Fruit fly (Drosophila melanogaster) whole organism, adult: ENCODE measurements around the gene B-H2.
A peak's percentile ranks its signal among the peaks of the same experiment; 100 is the strongest.

ENCODE experiments used
- CG11617 ChIP-seq: fragments of 200-800 bp; sonication (Bioruptor generic); optimal IDR thresholded peaks from 2 replicates; lab custom pipeline; 2017; ENCODE audit warnings: mild to moderate bottlenecking, missing biosample characterization, missing genetic modification reagents, missing genetic modification characterization
- CG12768 ChIP-seq: fragments of 200-800 bp; sonication (Bioruptor generic); optimal IDR thresholded peaks from 2 replicates; lab custom pipeline; 2017; ENCODE audit warnings: missing biosample characterization, missing genetic modification characterization, mild to moderate bottlenecking, moderate library complexity, missing genetic modification reagents
- CG14711 ChIP-seq: fragments of 200-800 bp; sonication (Bioruptor generic); optimal IDR thresholded peaks from 2 replicates; lab custom pipeline; 2018; ENCODE audit warnings: missing biosample characterization, mild to moderate bottlenecking, missing genetic modification characterization, moderate library complexity
- CG7045 ChIP-seq: fragments of 200-800 bp; sonication (Bioruptor generic); optimal IDR thresholded peaks from 2 replicates; lab custom pipeline; 2017; ENCODE audit warnings: missing biosample characterization, mild to moderate bottlenecking, missing genetic modification characterization
- CG7101 ChIP-seq: fragments of 200-800 bp; sonication (Bioruptor generic); optimal IDR thresholded peaks from 2 replicates; lab custom pipeline; 2018; ENCODE audit warnings: missing biosample characterization, mild to moderate bottlenecking, missing genetic modification characterization, moderate library complexity
- Clk ChIP-seq: fragments of 200-800 bp; sonication (Bioruptor generic); optimal IDR thresholded peaks from 2 replicates; lab custom pipeline; 2017; ENCODE audit warnings: missing biosample characterization, missing genetic modification characterization
- Hr96 ChIP-seq: fragments of 200-800 bp; sonication (Bioruptor generic); optimal IDR thresholded peaks from 2 replicates; lab custom pipeline; 2016; ENCODE audit warnings: missing biosample characterization, missing genetic modification characterization
- Mnt ChIP-seq: fragments of 200-800 bp; sonication (Bioruptor generic); optimal IDR thresholded peaks from 2 replicates; lab custom pipeline; 2016; ENCODE audit warnings: missing biosample characterization, mild to moderate bottlenecking, missing genetic modification characterization
- bab1 ChIP-seq: fragments of 200-800 bp; sonication (Bioruptor generic); optimal IDR thresholded peaks from 3 replicates; lab custom pipeline; 2019; ENCODE audit warnings: missing biosample characterization, mild to moderate bottlenecking, missing genetic modification characterization, moderate library complexity
- kay ChIP-seq: fragments of 200-800 bp; sonication (Bioruptor generic); peaks from one replicate; lab custom pipeline; 2016; ENCODE audit warnings: missing biosample characterization, missing genetic modification characterization, borderline replicate concordance
- ovo ChIP-seq: fragments of 200-800 bp; sonication (Bioruptor generic); optimal IDR thresholded peaks from 2 replicates; lab custom pipeline; 2016; ENCODE audit warnings: missing biosample characterization, missing genetic modification characterization
- tj ChIP-seq: fragments of 200-800 bp; sonication (Bioruptor generic); optimal IDR thresholded peaks from 3 replicates; lab custom pipeline; 2017; ENCODE audit warnings: missing biosample characterization, mild to moderate bottlenecking, missing genetic modification characterization, moderate library complexity
- toe ChIP-seq: fragments of 200-800 bp; sonication (Bioruptor generic); optimal IDR thresholded peaks from 2 replicates; lab custom pipeline; 2016; ENCODE audit warnings: missing biosample characterization, missing genetic modification characterization

- peak; percentile 14 for TF ChIP-seq CG7045 (GFP tag; lab: Kevin White, UChicago)
- TF ChIP-seq ovo (GFP tag; lab: Kevin White, UChicago): peak; percentile 65
- TF ChIP-seq Clk: peak; percentile 24
- TF ChIP-seq Mnt: no peak
- TF ChIP-seq CG14711: peak; percentile 13
- TF ChIP-seq bab1 (GFP tag; lab: Kevin White, UChicago): peak; percentile 19
- no peak for TF ChIP-seq Hr96 (GFP tag; lab: Kevin White, UChicago)
- no peak for TF ChIP-seq toe (GFP tag; lab: Kevin White, UChicago)
- TF ChIP-seq kay (GFP tag; lab: Kevin White, UChicago): no peak
- peak; percentile 39 for TF ChIP-seq CG11617
- no peak for TF ChIP-seq tj (GFP tag; lab: Kevin White, UChicago)
- TF ChIP-seq CG7101 (tag; lab: Kevin White, UChicago): peak; percentile 49
- TF ChIP-seq CG12768 (GFP tag; lab: Kevin White, UChicago): peak; percentile 10
Measured at dm6 chrX:17300609-17301208, 13.7 kb upstream of the B-H2 start.
